Worm (Caenorhabditis elegans) whole organism, late embryonic: ENCODE results near the gene kbp-2.

ENCODE experiments used
- C38D4.7 ChIP-seq: fragments of 200-800 bp; sonication (Bioruptor generic); optimal IDR thresholded peaks from 2 replicates; lab custom pipeline; 2018; ENCODE audit warnings: mild to moderate bottlenecking, missing genetic modification characterization, moderate library complexity, missing compliant biosample characterization
- K02D7.2 ChIP-seq: sonication (generic microtip); optimal IDR thresholded peaks from 2 replicates; lab custom pipeline; 2017; ENCODE audit warnings: mild to moderate bottlenecking, missing genetic modification characterization, missing compliant biosample characterization
- Y22D7AL.16 ChIP-seq: sonication (generic microtip); optimal IDR thresholded peaks from 2 replicates; lab custom pipeline; 2016; ENCODE audit warnings: missing genetic modification characterization, missing compliant biosample characterization
- ahr-1 ChIP-seq: sonication (generic microtip); optimal IDR thresholded peaks from 2 replicates; lab custom pipeline; 2016; ENCODE audit warnings: missing genetic modification characterization, missing compliant biosample characterization
- ceh-14 ChIP-seq: sonication (generic microtip); optimal IDR thresholded peaks from 2 replicates; lab custom pipeline; 2016; ENCODE audit warnings: missing genotype, missing genetic modification characterization, missing compliant biosample characterization
- ceh-18 ChIP-seq: sonication (generic microtip); optimal IDR thresholded peaks from 2 replicates; lab custom pipeline; 2016; ENCODE audit warnings: missing genetic modification characterization, missing compliant biosample characterization
- ceh-19 ChIP-seq: fragments of 200-800 bp; sonication (Bioruptor generic); optimal IDR thresholded peaks from 2 replicates; lab custom pipeline; 2018; ENCODE audit warnings: mild to moderate bottlenecking, missing genetic modification characterization, missing compliant biosample characterization
- ceh-2 ChIP-seq: sonication (generic microtip); optimal IDR thresholded peaks from 2 replicates; lab custom pipeline; 2016; ENCODE audit warnings: missing genotype, missing genetic modification characterization, missing compliant biosample characterization
- ceh-31 ChIP-seq: sonication (generic microtip); optimal IDR thresholded peaks from 2 replicates; lab custom pipeline; 2016; ENCODE audit warnings: missing genetic modification characterization, missing compliant biosample characterization
- ceh-34 ChIP-seq: sonication (generic microtip); optimal IDR thresholded peaks from 2 replicates; lab custom pipeline; 2016; ENCODE audit warnings: mild to moderate bottlenecking, missing genetic modification characterization, missing compliant biosample characterization
- ceh-45 ChIP-seq: fragments of 200-800 bp; sonication (Bioruptor generic); IDR thresholded peaks from 2 replicates; pipeline ENCODE4 v1.3.6; 2022; ENCODE audit warnings: missing genetic modification reagents, missing genetic modification characterization, missing compliant biosample characterization
- ceh-48 ChIP-seq: sonication (generic microtip); optimal IDR thresholded peaks from 2 replicates; lab custom pipeline; 2016; ENCODE audit warnings: missing genetic modification characterization, inconsistent platforms, missing compliant biosample characterization
- ceh-9 ChIP-seq: sonication (generic microtip); optimal IDR thresholded peaks from 2 replicates; lab custom pipeline; 2016; ENCODE audit warnings: mild to moderate bottlenecking, missing genetic modification characterization, inconsistent platforms, missing compliant biosample characterization
- dmd-4 ChIP-seq: sonication (generic microtip); optimal IDR thresholded peaks from 2 replicates; lab custom pipeline; 2016; ENCODE audit warnings: borderline replicate concordance, missing genetic modification characterization, missing compliant biosample characterization
- dve-1 ChIP-seq: sonication (generic microtip); optimal IDR thresholded peaks from 2 replicates; lab custom pipeline; 2017; ENCODE audit warnings: antibody characterized with exemption, mild to moderate bottlenecking, missing genetic modification characterization, missing compliant biosample characterization
- elt-2 ChIP-seq: sonication (generic microtip); optimal IDR thresholded peaks from 2 replicates; lab custom pipeline; 2016; ENCODE audit warnings: missing genetic modification reagents, missing genetic modification characterization, missing compliant biosample characterization
- elt-4 ChIP-seq: sonication (generic microtip); optimal IDR thresholded peaks from 2 replicates; lab custom pipeline; 2016; ENCODE audit warnings: missing genetic modification characterization, missing compliant biosample characterization
- ets-4 ChIP-seq: sonication (generic microtip); optimal IDR thresholded peaks from 2 replicates; lab custom pipeline; 2016; ENCODE audit warnings: missing genetic modification characterization, missing compliant biosample characterization
- fax-1 ChIP-seq: sonication (generic microtip); optimal IDR thresholded peaks from 2 replicates; lab custom pipeline; 2016; ENCODE audit warnings: missing genotype, missing genetic modification characterization, missing compliant biosample characterization
- fkh-10 ChIP-seq: fragments of 150-350 bp; optimal IDR thresholded peaks from 2 replicates; lab custom pipeline; 2014; ENCODE audit warnings: missing biosample characterization, missing genetic modification reagents, missing genetic modification characterization
- fkh-6 ChIP-seq: sonication (generic microtip); optimal IDR thresholded peaks from 2 replicates; lab custom pipeline; 2016; ENCODE audit warnings: missing genetic modification characterization, missing compliant biosample characterization
- hlh-13 ChIP-seq: fragments of 200-800 bp; sonication (Bioruptor generic); optimal IDR thresholded peaks from 2 replicates; lab custom pipeline; 2018; ENCODE audit warnings: mild to moderate bottlenecking, missing genetic modification characterization, missing compliant biosample characterization
- hlh-15 ChIP-seq: sonication (generic microtip); optimal IDR thresholded peaks from 2 replicates; lab custom pipeline; 2016; ENCODE audit warnings: missing genetic modification characterization, missing compliant biosample characterization
- hlh-30 ChIP-seq: sonication (generic microtip); optimal IDR thresholded peaks from 2 replicates; lab custom pipeline; 2017; ENCODE audit warnings: antibody characterized with exemption, missing genetic modification characterization, missing compliant biosample characterization; ENCODE audit not compliant: insufficient read depth
- hlh-6 ChIP-seq: sonication (generic microtip); optimal IDR thresholded peaks from 2 replicates; lab custom pipeline; 2016; ENCODE audit warnings: missing genotype, missing genetic modification characterization, missing compliant biosample characterization
- lin-11 ChIP-seq: fragments of 200-800 bp; sonication (Bioruptor generic); optimal IDR thresholded peaks from 2 replicates; lab custom pipeline; 2018; ENCODE audit warnings: mild to moderate bottlenecking, missing genetic modification characterization, missing compliant biosample characterization
- nhr-11 ChIP-seq: fragments of 150-350 bp; optimal IDR thresholded peaks from 2 replicates; lab custom pipeline; 2014; ENCODE audit warnings: missing biosample characterization, missing genetic modification characterization
- odd-2 ChIP-seq: sonication (generic microtip); optimal IDR thresholded peaks from 2 replicates; lab custom pipeline; 2017; ENCODE audit warnings: antibody characterized with exemption, mild to moderate bottlenecking, missing genetic modification characterization, missing compliant biosample characterization
- pax-1 ChIP-seq: fragments of 150-350 bp; optimal IDR thresholded peaks from 2 replicates; lab custom pipeline; 2014; ENCODE audit warnings: missing biosample characterization, missing genetic modification characterization
- ref-2 ChIP-seq: sonication (generic microtip); optimal IDR thresholded peaks from 2 replicates; lab custom pipeline; 2016; ENCODE audit warnings: missing genetic modification characterization, missing compliant biosample characterization
- rnt-1 ChIP-seq: sonication (generic microtip); optimal IDR thresholded peaks from 2 replicates; lab custom pipeline; 2016; ENCODE audit warnings: missing genetic modification characterization, missing compliant biosample characterization
- sox-2 ChIP-seq: fragments of 200-800 bp; sonication (Bioruptor generic); IDR thresholded peaks from 2 replicates; pipeline ENCODE4 v1.3.6; 2022; ENCODE audit warnings: missing genetic modification reagents, missing genetic modification characterization, missing compliant biosample characterization
- unc-3 ChIP-seq, 2 experiments: fragments of 200-800 bp in 1 of 2; sonication (Bioruptor generic) in 1 of 2; sonication (generic microtip) in 1 of 2; conservative IDR thresholded peaks in 1 of 2; optimal IDR thresholded peaks in 1 of 2; 2 replicates each; pipeline versions ENCODE4 v1.3.6 to Lab custom; 2016 to 2022; ENCODE audit warnings: missing compliant biosample characterization in 2 of 2, missing genetic modification characterization in 2 of 2, missing genetic modification reagents in 1 of 2
- unc-42 ChIP-seq: sonication (generic microtip); optimal IDR thresholded peaks from 2 replicates; lab custom pipeline; 2016; ENCODE audit warnings: missing genotype, missing genetic modification characterization, missing compliant biosample characterization

The kbp-2 gene

ce11 chrIII:4887291-4887690 is 16.4 kb downstream of the kbp-2 start, which contains the start of gene clec-6:
Gene clec-6, minus strand, starts transcription at chrIII:4887444.
- no peak for TF ChIP-seq elt-4 (tag; lab: Kevin White, UChicago)

ce11 chrIII:4883429-4883828 is 20.3 kb downstream of the kbp-2 start, which contains the start of gene clec-5:
Gene clec-5, minus strand, starts transcription at chrIII:4883606.
- no peak for TF ChIP-seq C38D4.7

- TF ChIP-seq ets-4 (tag; lab: Kevin White, UChicago) (no peak), ceh-19 (no peak), rnt-1 (tag; lab: Kevin White, UChicago) (no peak), ahr-1 (tag; lab: Kevin White, UChicago) (no peak), fkh-10 (no peak), fax-1 (no peak), ref-2 (tag; lab: Kevin White, UChicago) (no peak), lin-11 (no peak), dmd-4 (tag; lab: Kevin White, UChicago) (no peak), C38D4.7 (no peak), ceh-45 (GFP tag; lab: Robert Waterston, UW) (no peak), sox-2 (GFP tag; lab: Robert Waterston, UW) (no peak), ceh-48 (tag; lab: Kevin White, UChicago) (no peak)
Measured at ce11 chrIII:4881955-4882354, 21.7 kb downstream of the kbp-2 start.

- TF ChIP-seq C38D4.7, result no peak
- TF ChIP-seq hlh-6 (tag; lab: Kevin White, UChicago), result no peak
- no peak for TF ChIP-seq unc-3 (GFP tag; conservative IDR thresholded peaks at IDR 0.05; lab: Robert Waterston, UW)
- no peak for TF ChIP-seq unc-3 (tag; optimal IDR thresholded peaks at IDR 0.05; lab: Kevin White, UChicago)
- no peak for TF ChIP-seq unc-42 (tag; lab: Kevin White, UChicago)
- no peak for TF ChIP-seq ceh-34 (tag; lab: Kevin White, UChicago)
- no peak for TF ChIP-seq nhr-11 (tag; lab: Kevin White, UChicago)
- no peak for TF ChIP-seq K02D7.2 (tag; lab: Kevin White, UChicago)
- no peak for TF ChIP-seq Y22D7AL.16 (tag; lab: Kevin White, UChicago)
- TF ChIP-seq hlh-13 (GFP tag; lab: Kevin White, UChicago), result no peak
- no peak for TF ChIP-seq hlh-15
- no peak for TF ChIP-seq pax-1 (tag; lab: Kevin White, UChicago)
- TF ChIP-seq odd-2, result no peak
- TF ChIP-seq ceh-18 (tag; lab: Kevin White, UChicago), result no peak
- no peak for TF ChIP-seq dve-1 (tag; lab: Kevin White, UChicago)
- TF ChIP-seq elt-2 (tag; lab: Kevin White, UChicago), result no peak
- no peak for TF ChIP-seq ceh-31 (tag; lab: Kevin White, UChicago)
- TF ChIP-seq ceh-2 (tag; lab: Kevin White, UChicago), result no peak
Measured at ce11 chrIII:4879445-4879844, 24.2 kb downstream of the kbp-2 start, which contains the start of gene C35D10.1. Gene C35D10.1, plus strand, starts transcription at chrIII:4879745.

ce11 chrIII:4878281-4878680 is 25.4 kb downstream of the kbp-2 start, which contains the start of the genes tost-1 and arx-6:
Gene tost-1, minus strand, starts transcription at chrIII:4878311.
Gene arx-6, plus strand, starts transcription at chrIII:4878658.
- TF ChIP-seq ceh-18 (tag; lab: Kevin White, UChicago) (no peak), fkh-10 (no peak), ceh-14 (tag; lab: Kevin White, UChicago) (no peak), elt-2 (tag; lab: Kevin White, UChicago) (peak; percentile 21), unc-42 (tag; lab: Kevin White, UChicago) (peak; percentile 22), hlh-30 (no peak), rnt-1 (tag; lab: Kevin White, UChicago) (no peak)

- TF ChIP-seq fkh-6, result no peak
- TF ChIP-seq ceh-9 (tag; lab: Kevin White, UChicago), result no peak
- TF ChIP-seq ceh-31 (tag; lab: Kevin White, UChicago), result peak; percentile 24
- no peak for TF ChIP-seq fax-1
Measured at ce11 chrIII:4875663-4876062, 28.0 kb downstream of the kbp-2 start.
